Comparison of ENCODE assay signal across 4 fruit fly cellular contexts in the genomic region with DNA sequence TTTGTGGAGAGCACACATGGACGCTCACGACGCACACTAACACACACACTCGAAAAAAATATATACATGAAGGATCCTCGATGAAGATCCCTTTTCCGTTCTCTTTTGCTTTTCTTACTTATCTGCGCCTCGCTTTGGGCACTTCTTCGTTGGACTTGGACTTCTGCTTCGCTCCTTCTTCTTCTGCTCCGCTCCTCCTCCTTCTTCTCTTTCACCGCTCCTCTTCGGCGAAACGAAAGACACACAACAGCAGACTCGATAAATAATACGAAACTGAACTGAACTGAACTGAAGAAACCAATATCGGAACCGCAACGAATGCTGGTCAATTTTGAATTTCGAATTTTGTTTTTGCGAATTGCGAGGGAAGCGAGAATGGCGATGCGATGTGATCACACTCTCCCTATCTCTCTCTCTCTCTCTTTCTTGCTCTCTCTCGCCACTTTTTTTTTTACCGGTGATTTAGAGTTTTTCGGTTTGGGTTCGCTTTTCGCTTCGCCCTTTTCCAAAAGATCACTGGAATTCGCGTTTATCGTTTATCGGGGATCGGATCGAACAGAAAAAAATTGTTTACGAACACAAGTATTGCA.
A peak's percentile ranks its signal among the peaks of the same experiment; 100 is the strongest.
TF ChIP-seq lines count a peak whose summit lies in the region.

No protein-coding gene starts in this region.

- TF ChIP-seq CTCF in whole organism, embryonic (GFP tag; optimal IDR thresholded peaks at IDR 0.05; lab: Kevin White, UChicago) = no peak

TF ChIP-seq in whole organism, adult, 20 proteins besides CTCF, POLR2A, EP300 and RAD21:
- TF ChIP-seq cnc (optimal IDR thresholded peaks at IDR 0.05; lab: Kevin White, UChicago) = no peak
- TF ChIP-seq Clk (GFP tag; optimal IDR thresholded peaks at IDR 0.05; lab: Kevin White, UChicago) = no peak
- no peak for TF ChIP-seq kay (GFP tag; lab: Kevin White, UChicago; ENCODE audit: borderline replicate concordance)
- no peak for TF ChIP-seq ovo (GFP tag; optimal IDR thresholded peaks at IDR 0.05; lab: Kevin White, UChicago)
- no peak for TF ChIP-seq tj (GFP tag; optimal IDR thresholded peaks at IDR 0.05; lab: Kevin White, UChicago)
- no peak for TF ChIP-seq Crg-1 (GFP tag; optimal IDR thresholded peaks at IDR 0.05; lab: Kevin White, UChicago)
- TF ChIP-seq pad (GFP tag; optimal IDR thresholded peaks at IDR 0.05; lab: Kevin White, UChicago) = peak; percentile 23

TF ChIP-seq in whole organism, embryonic, 481 proteins besides CTCF, POLR2A, EP300 and RAD21:
- TF ChIP-seq CHES-1-like (GFP tag; optimal IDR thresholded peaks at IDR 0.05; lab: Kevin White, UChicago) (no peak), Trl (optimal IDR thresholded peaks at IDR 0.05; lab: Kevin White, UChicago) (peak in 1 of 2 experiments; percentile 17), Trl (GFP tag; optimal IDR thresholded peaks at IDR 0.05; lab: Kevin White, UChicago) (no peak), schlank (tag; optimal IDR thresholded peaks at IDR 0.05; lab: Kevin White, UChicago) (no peak), CG1832 (GFP tag; optimal IDR thresholded peaks at IDR 0.05; lab: Kevin White, UChicago) (peak; percentile 25), zf30C (GFP tag; optimal IDR thresholded peaks at IDR 0.05; lab: Kevin White, UChicago) (peak; percentile 43), CG15479 (GFP tag; optimal IDR thresholded peaks at IDR 0.05; lab: Kevin White, UChicago) (peak; percentile 50), sqz (GFP tag; optimal IDR thresholded peaks at IDR 0.05; lab: Kevin White, UChicago) (peak; percentile 44)

TF ChIP-seq in whole organism, prepupa, 60 proteins besides CTCF, POLR2A, EP300 and RAD21:
- TF ChIP-seq pdm3 (GFP tag; optimal IDR thresholded peaks at IDR 0.05; lab: Kevin White, UChicago) (no peak), Eip78C (GFP tag; lab: Kevin White, UChicago) (peak; percentile 26), net (GFP tag; optimal IDR thresholded peaks at IDR 0.05; lab: Kevin White, UChicago) (no peak), CG7368 (GFP tag; optimal IDR thresholded peaks at IDR 0.05; lab: Kevin White, UChicago) (no peak), CG6163 (GFP tag; IDR thresholded peaks at IDR 0.05; lab: Robert Waterston, UW) (peak; percentile 50; the same call in 2 of the 3 replicates)

TF ChIP-seq in whole organism, wandering third instar larva, 38 proteins besides CTCF, POLR2A, EP300 and RAD21:
- no peak for TF ChIP-seq h (GFP tag; optimal IDR thresholded peaks at IDR 0.05; lab: Kevin White, UChicago)
- no peak for TF ChIP-seq CG32264 (GFP tag; optimal IDR thresholded peaks at IDR 0.05; lab: Kevin White, UChicago)
- TF ChIP-seq sage (GFP tag; optimal IDR thresholded peaks at IDR 0.05; lab: Kevin White, UChicago) = no peak
- no peak for TF ChIP-seq Dfd (GFP tag; optimal IDR thresholded peaks at IDR 0.05; lab: Kevin White, UChicago)
- TF ChIP-seq Vsx2 (GFP tag; optimal IDR thresholded peaks at IDR 0.05; lab: Kevin White, UChicago; ENCODE audit: partially characterized antibody) = no peak
- no peak for TF ChIP-seq GATAd (GFP tag; optimal IDR thresholded peaks at IDR 0.05; lab: Kevin White, UChicago)
- TF ChIP-seq foxo (GFP tag; optimal IDR thresholded peaks at IDR 0.05; lab: Kevin White, UChicago) = no peak
- TF ChIP-seq psq (GFP tag; optimal IDR thresholded peaks at IDR 0.05; lab: Kevin White, UChicago) = peak; percentile 93
